Fruit fly (Drosophila melanogaster) whole organism, embryonic: ENCODE data around the gene CG6414.
"Not testable (repeated sequence)": the region's sequence is repeated elsewhere in the genome, so short reads cannot be mapped to it uniquely, and the experiment has no call there.

Experiments used
- ATbp ChIP-seq: fragments of 200-800 bp; sonication (Bioruptor generic); optimal IDR thresholded peaks from 2 replicates; lab custom pipeline; 2017; ENCODE audit warnings: missing biosample characterization, mild to moderate bottlenecking, missing genetic modification characterization, missing genetic modification reagents
- Atf3 ChIP-seq: fragments of 200-800 bp; sonication (Bioruptor generic); optimal IDR thresholded peaks from 3 replicates; lab custom pipeline; 2016; ENCODE audit warnings: missing biosample characterization, missing genetic modification characterization
- CG10366 ChIP-seq: fragments of 200-800 bp; sonication (Bioruptor generic); IDR thresholded peaks from 2 replicates; pipeline ENCODE4 v1.3.6; 2022; ENCODE audit warnings: missing biosample characterization, missing genetic modification characterization
- CG12769 ChIP-seq: fragments of 200-800 bp; sonication (Bioruptor generic); optimal IDR thresholded peaks from 2 replicates; lab custom pipeline; 2019; ENCODE audit warnings: missing biosample characterization, mild to moderate bottlenecking, missing genetic modification characterization, moderate library complexity
- CG12942 ChIP-seq: fragments of 200-800 bp; sonication (Bioruptor generic); optimal IDR thresholded peaks from 3 replicates; lab custom pipeline; 2016; ENCODE audit warnings: missing biosample characterization, missing genetic modification characterization
- CG13287 ChIP-seq: fragments of 200-800 bp; sonication (Bioruptor generic); IDR thresholded peaks from 2 replicates; pipeline ENCODE4 v1.3.6; 2022; ENCODE audit warnings: missing biosample characterization, missing genetic modification characterization; ENCODE audit not compliant: partially characterized antibody
- CG13775 ChIP-seq: fragments of 200-800 bp; sonication (Bioruptor generic); optimal IDR thresholded peaks from 3 replicates; lab custom pipeline; 2017; ENCODE audit warnings: missing biosample characterization, mild to moderate bottlenecking, missing genetic modification characterization
- CG2875 ChIP-seq: fragments of 200-800 bp; sonication (Bioruptor generic); optimal IDR thresholded peaks from 2 replicates; lab custom pipeline; 2017; ENCODE audit warnings: missing biosample characterization, mild to moderate bottlenecking, missing genetic modification characterization, missing genetic modification reagents
- CG3726 ChIP-seq: fragments of 200-800 bp; sonication (Bioruptor generic); IDR thresholded peaks from 3 replicates; pipeline ENCODE4, ENCODE4 v1.3.6; 2022; ENCODE audit warnings: missing biosample characterization, missing genetic modification characterization
- CG6854 ChIP-seq: fragments of 200-800 bp; sonication (Bioruptor generic); optimal IDR thresholded peaks from 3 replicates; lab custom pipeline; 2017; ENCODE audit warnings: missing biosample characterization, mild to moderate bottlenecking, missing genetic modification characterization
- CG8089 ChIP-seq: fragments of 200-800 bp; sonication (Bioruptor generic); optimal IDR thresholded peaks from 3 replicates; lab custom pipeline; 2016; ENCODE audit warnings: missing biosample characterization, missing genetic modification characterization
- CHES-1-like ChIP-seq: fragments of 200-800 bp; sonication (Bioruptor generic); optimal IDR thresholded peaks from 2 replicates; lab custom pipeline; 2016; ENCODE audit warnings: missing biosample characterization, missing genetic modification characterization
- Camta ChIP-seq: fragments of 200-800 bp; sonication (Bioruptor generic); optimal IDR thresholded peaks from 2 replicates; lab custom pipeline; 2016; ENCODE audit warnings: missing biosample characterization, missing genetic modification characterization
- Fer2 ChIP-seq: fragments of 200-800 bp; sonication (Bioruptor generic); optimal IDR thresholded peaks from 2 replicates; lab custom pipeline; 2018; ENCODE audit warnings: missing biosample characterization, mild to moderate bottlenecking, missing genetic modification characterization, moderate library complexity
- HLH3B ChIP-seq: fragments of 200-800 bp; sonication (Bioruptor generic); IDR thresholded peaks from 2 replicates; pipeline ENCODE4 v1.3.6; 2022; ENCODE audit warnings: missing biosample characterization, missing genetic modification characterization
- HLH4C ChIP-seq: fragments of 200-800 bp; sonication (Bioruptor generic); IDR thresholded peaks from 3 replicates; pipeline ENCODE4 v1.3.6; 2022; ENCODE audit warnings: missing biosample characterization, missing genetic modification characterization; ENCODE audit not compliant: partially characterized antibody
- Mes4 ChIP-seq: fragments of 200-800 bp; sonication (Bioruptor generic); optimal IDR thresholded peaks from 2 replicates; lab custom pipeline; 2016; ENCODE audit warnings: missing biosample characterization, missing genetic modification characterization
- NC2β ChIP-seq: fragments of 200-800 bp; sonication (Bioruptor generic); optimal IDR thresholded peaks from 2 replicates; lab custom pipeline; 2016; ENCODE audit warnings: missing biosample characterization, missing genetic modification characterization
- NK7.1 ChIP-seq: fragments of 200-800 bp; sonication (Bioruptor generic); optimal IDR thresholded peaks from 3 replicates; lab custom pipeline; 2016; ENCODE audit warnings: missing biosample characterization, missing genetic modification characterization
- Scr ChIP-seq: fragments of 200-800 bp; sonication (Bioruptor generic); IDR thresholded peaks from 2 replicates; pipeline ENCODE4 v1.3.6; 2022; ENCODE audit warnings: missing biosample characterization, missing genetic modification characterization; ENCODE audit not compliant: partially characterized antibody
- Sry-δ ChIP-seq: fragments of 200-800 bp; sonication (Bioruptor generic); optimal IDR thresholded peaks from 2 replicates; lab custom pipeline; 2016; ENCODE audit warnings: missing biosample characterization, missing genetic modification characterization
- ac ChIP-seq: fragments of 200-800 bp; sonication (Bioruptor generic); optimal IDR thresholded peaks from 3 replicates; lab custom pipeline; 2017; ENCODE audit warnings: missing biosample characterization, mild to moderate bottlenecking, missing genetic modification characterization
- bbx ChIP-seq: fragments of 200-800 bp; sonication (Bioruptor generic); IDR thresholded peaks from 2 replicates; pipeline ENCODE4 v1.3.6; 2022; ENCODE audit warnings: missing biosample characterization, missing genetic modification characterization; ENCODE audit not compliant: partially characterized antibody
- caup ChIP-seq: fragments of 200-800 bp; sonication (Bioruptor generic); optimal IDR thresholded peaks from 3 replicates; lab custom pipeline; 2017; ENCODE audit warnings: missing biosample characterization, mild to moderate bottlenecking, missing genetic modification characterization, moderate library complexity; ENCODE audit not compliant: severe bottlenecking
- cg ChIP-seq: fragments of 200-800 bp; sonication (Bioruptor generic); optimal IDR thresholded peaks from 3 replicates; lab custom pipeline; 2019; ENCODE audit warnings: missing biosample characterization, mild to moderate bottlenecking, missing genetic modification characterization, moderate library complexity
- ftz-f1 ChIP-seq: fragments of 200-800 bp; sonication (Bioruptor generic); optimal IDR thresholded peaks from 2 replicates; lab custom pipeline; 2016; ENCODE audit warnings: missing biosample characterization, missing genetic modification characterization
- ham ChIP-seq: fragments of 200-800 bp; sonication (Bioruptor generic); IDR thresholded peaks from 2 replicates; pipeline ENCODE4 v1.3.6; 2022; ENCODE audit warnings: missing biosample characterization, missing genetic modification characterization
- hb ChIP-seq: fragments of 200-800 bp; sonication (Bioruptor generic); IDR thresholded peaks from 3 replicates; pipeline ENCODE4 v1.3.6; 2022; ENCODE audit warnings: missing biosample characterization, missing genetic modification characterization; ENCODE audit not compliant: partially characterized antibody
- hkb ChIP-seq, 2 experiments: fragments of 200-800 bp in 1 of 2; fragments of >200 bp in 1 of 2; sonication (Bioruptor generic) in 1 of 2; IDR thresholded peaks in 1 of 2; optimal IDR thresholded peaks in 1 of 2; 2 replicates each; pipeline versions ENCODE4 v1.3.6 to Lab custom; 2017 to 2022; ENCODE audit warnings: missing biosample characterization in 1 of 2, missing genetic modification characterization in 1 of 2
- hth ChIP-seq: fragments of >200 bp; optimal IDR thresholded peaks from 2 replicates; lab custom pipeline; 2017; ENCODE audit warnings: inconsistent platforms
- insv ChIP-seq, 2 experiments: fragments of 200-800 bp; sonication (Bioruptor generic); optimal IDR thresholded peaks; 3 replicates each; lab custom pipeline; 2016 to 2018; ENCODE audit warnings: missing biosample characterization in 2 of 2, missing genetic modification characterization in 2 of 2
- lov ChIP-seq, 2 experiments: fragments of 200-800 bp in 1 of 2; fragments of >200 bp in 1 of 2; sonication (Bioruptor generic) in 1 of 2; IDR thresholded peaks in 1 of 2; optimal IDR thresholded peaks in 1 of 2; 2 replicates in 1 of 2; 3 replicates in 1 of 2; pipeline versions ENCODE4 v1.3.6 to Lab custom; 2017 to 2022; ENCODE audit warnings: missing biosample characterization in 1 of 2, missing genetic modification characterization in 1 of 2
- mirr ChIP-seq: fragments of 200-800 bp; sonication (Bioruptor generic); optimal IDR thresholded peaks from 3 replicates; lab custom pipeline; 2018; ENCODE audit warnings: missing biosample characterization, mild to moderate bottlenecking, missing genetic modification characterization
- onecut ChIP-seq: fragments of 200-800 bp; sonication (Bioruptor generic); IDR thresholded peaks from 2 replicates; pipeline ENCODE4 v1.3.6; 2022; ENCODE audit warnings: missing biosample characterization, missing genetic modification characterization
- org-1 ChIP-seq: fragments of 200-800 bp; sonication (Bioruptor generic); optimal IDR thresholded peaks from 2 replicates; lab custom pipeline; 2017; ENCODE audit warnings: missing biosample characterization, missing genetic modification characterization
- sob ChIP-seq: fragments of 200-800 bp; sonication (Bioruptor generic); IDR thresholded peaks from 2 replicates; pipeline ENCODE4 v1.3.6; 2022; ENCODE audit warnings: missing biosample characterization, missing genetic modification characterization
- sr ChIP-seq: fragments of 200-800 bp; sonication (Bioruptor generic); IDR thresholded peaks from 3 replicates; pipeline ENCODE4 v1.3.6; 2022; ENCODE audit warnings: missing biosample characterization, missing genetic modification characterization
- yki ChIP-seq: fragments of >200 bp; optimal IDR thresholded peaks from 3 replicates; lab custom pipeline; 2018
- zen2 ChIP-seq: fragments of 200-800 bp; sonication (Bioruptor generic); IDR thresholded peaks from 3 replicates; pipeline ENCODE4 v1.3.6; 2022; ENCODE audit warnings: missing biosample characterization, missing genetic modification characterization; ENCODE audit not compliant: partially characterized antibody
- zf30C ChIP-seq: fragments of 200-800 bp; sonication (Bioruptor generic); optimal IDR thresholded peaks from 3 replicates; lab custom pipeline; 2018; ENCODE audit warnings: missing biosample characterization, mild to moderate bottlenecking, missing genetic modification characterization

Gene CG6414

dm6 chrX:3948889-3949288 is 22.3 kb downstream of the CG6414 start, which contains the start of gene Vap33 (continued):
- TF ChIP-seq CG12769 (no peak), CG2875 (GFP tag; lab: Kevin White, UChicago) (no peak), Fer2 (tag; lab: Kevin White, UChicago) (no peak), onecut (GFP tag; lab: Robert Waterston, UW) (no peak), org-1 (GFP tag; lab: Kevin White, UChicago) (no peak), Atf3 (GFP tag; lab: Kevin White, UChicago) (no peak), HLH3B (GFP tag; lab: Robert Waterston, UW) (no peak), CG12942 (no peak), mirr (no peak), NC2β (GFP tag; lab: Kevin White, UChicago) (no peak), NK7.1 (no peak), insv (GFP tag; optimal IDR thresholded peaks at IDR 0.05; lab: Kevin White, UChicago) (no peak), ATbp (no peak), Sry-δ (GFP tag; lab: Kevin White, UChicago) (peak; percentile 83), CG8089 (no peak), CHES-1-like (GFP tag; lab: Kevin White, UChicago) (no peak), sob (no peak), CG10366 (no peak), yki (lab: Kevin White, UChicago) (no peak), zen2 (GFP tag; lab: Robert Waterston, UW) (peak; percentile 86; the same call in 2 of the 3 replicates), Scr (peak; percentile 94), Mes4 (no peak), Camta (GFP tag; lab: Kevin White, UChicago) (no peak), hth (lab: Kevin White, UChicago) (no peak), cg (GFP tag; lab: Kevin White, UChicago) (peak; percentile 43), ham (GFP tag; lab: Robert Waterston, UW) (no peak), CG13287 (GFP tag; lab: Robert Waterston, UW) (peak; percentile 91), bbx (GFP tag; lab: Robert Waterston, UW) (peak; percentile 93), CG3726 (no peak), ac (GFP tag; lab: Kevin White, UChicago) (no peak), HLH4C (GFP tag; lab: Robert Waterston, UW) (peak; percentile 90), hb (GFP tag; lab: Robert Waterston, UW) (peak; percentile 93), hkb (optimal IDR thresholded peaks at IDR 0.05; lab: Kevin White, UChicago) (no peak), hkb (GFP tag; IDR thresholded peaks at IDR 0.05; lab: Robert Waterston, UW) (no peak), CG6854 (no peak), caup (no peak)

- TF ChIP-seq lov (optimal IDR thresholded peaks at IDR 0.05; lab: Kevin White, UChicago); lov (GFP tag; IDR thresholded peaks at IDR 0.05; lab: Robert Waterston, UW); sr (GFP tag; lab: Robert Waterston, UW); ftz-f1 (GFP tag; lab: Kevin White, UChicago): not testable (repeated sequence)
Observed at dm6 chrX:3944743-3945142, 26.4 kb downstream of the CG6414 start, which contains the start of gene Gem4c. Gem4c (plus strand) TSS chrX:3945043.

dm6 chrX:3940547-3940946 is 30.6 kb downstream of the CG6414 start, which contains the start of gene Gem4b:
Gem4b (plus strand) TSS chrX:3940847.
- TF ChIP-seq Scr; CG13775; zf30C (GFP tag; lab: Kevin White, UChicago): not testable (repeated sequence)
